Worm (Caenorhabditis elegans): ENCODE measurements around the gene lin-66.

DNA sequence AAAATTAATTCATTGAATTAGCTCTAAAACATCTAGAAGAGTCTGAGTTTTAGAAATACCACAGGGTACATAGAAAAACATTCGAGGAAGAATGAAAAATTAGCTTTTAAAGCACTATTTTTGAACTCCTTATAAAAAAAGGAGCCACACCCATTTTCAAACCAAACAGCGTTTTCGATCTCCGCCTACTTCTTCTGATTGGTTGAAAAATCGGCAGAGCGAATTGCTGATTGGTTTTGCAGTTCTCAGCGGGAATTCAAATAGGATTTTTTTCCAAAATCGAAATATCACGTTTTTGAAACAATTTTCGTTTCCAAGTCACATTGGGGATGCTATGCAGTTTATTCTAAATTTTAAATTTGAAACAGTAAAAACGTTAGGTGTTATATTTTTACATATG, 9.8 kb upstream of the lin-66 start:
- TF ChIP-seq dao-5 (tag; optimal IDR thresholded peaks at IDR 0.05): no peak
- no peak for TF ChIP-seq him-1 (tag; optimal IDR thresholded peaks at IDR 0.05)
- no peak for TF ChIP-seq W03F9.2 (tag; optimal IDR thresholded peaks at IDR 0.05)
